Fruit fly (Drosophila melanogaster) whole organism, embryonic: ENCODE results near the gene Gdi.

ENCODE experiments used
- Awh ChIP-seq: fragments of 200-800 bp; sonication (Bioruptor generic); IDR thresholded peaks from 2 replicates; pipeline ENCODE4, ENCODE4 v1.3.6; 2022; ENCODE audit warnings: missing biosample characterization, missing genetic modification characterization
- CG10321 ChIP-seq: fragments of 200-800 bp; sonication (Bioruptor generic); IDR thresholded peaks from 2 replicates; pipeline ENCODE4 v1.3.6; 2022; ENCODE audit warnings: missing biosample characterization, missing genetic modification characterization
- CG11093 ChIP-seq: fragments of 200-800 bp; sonication (Bioruptor generic); IDR thresholded peaks from 3 replicates; pipeline ENCODE4 v1.3.6; 2022; ENCODE audit warnings: missing biosample characterization, missing genetic modification characterization
- CG12391 ChIP-seq: fragments of 200-800 bp; sonication (Bioruptor generic); optimal IDR thresholded peaks from 3 replicates; lab custom pipeline; 2018; ENCODE audit warnings: missing biosample characterization, mild to moderate bottlenecking, missing genetic modification characterization, moderate library complexity
- CG14667 ChIP-seq: fragments of 200-800 bp; sonication (Bioruptor generic); IDR thresholded peaks from 2 replicates; pipeline ENCODE4 v1.3.6; 2022; ENCODE audit warnings: missing biosample characterization, missing genetic modification characterization
- CG1603 ChIP-seq: fragments of 200-800 bp; sonication (Bioruptor generic); optimal IDR thresholded peaks from 2 replicates; lab custom pipeline; 2019; ENCODE audit warnings: missing biosample characterization, mild to moderate bottlenecking, missing genetic modification characterization, moderate library complexity
- CG16779 ChIP-seq: fragments of 200-800 bp; sonication (Bioruptor generic); IDR thresholded peaks from 2 replicates; pipeline ENCODE4 v1.3.6; 2022; ENCODE audit warnings: missing biosample characterization, missing genetic modification characterization
- CG18476 ChIP-seq: fragments of 200-800 bp; sonication (Bioruptor generic); optimal IDR thresholded peaks from 2 replicates; lab custom pipeline; 2016; ENCODE audit warnings: missing biosample characterization, mild to moderate bottlenecking, missing genetic modification characterization
- CG2199 ChIP-seq: fragments of 200-800 bp; sonication (Bioruptor generic); IDR thresholded peaks from 3 replicates; pipeline ENCODE4 v1.3.6; 2022; ENCODE audit warnings: missing biosample characterization, missing genetic modification characterization
- CG3163 ChIP-seq: fragments of 200-800 bp; sonication (Bioruptor generic); optimal IDR thresholded peaks from 3 replicates; lab custom pipeline; 2016; ENCODE audit warnings: missing biosample characterization, missing genetic modification characterization
- CG33213 ChIP-seq: fragments of 200-800 bp; sonication (Bioruptor generic); optimal IDR thresholded peaks from 3 replicates; lab custom pipeline; 2016; ENCODE audit warnings: missing biosample characterization, missing genetic modification characterization
- CG3838 ChIP-seq: fragments of 200-800 bp; sonication (Bioruptor generic); optimal IDR thresholded peaks from 3 replicates; lab custom pipeline; 2016; ENCODE audit warnings: missing biosample characterization, missing genetic modification characterization
- CG3995 ChIP-seq: fragments of 200-800 bp; sonication (Bioruptor generic); optimal IDR thresholded peaks from 3 replicates; lab custom pipeline; 2016; ENCODE audit warnings: missing biosample characterization, missing genetic modification characterization
- CG4282 ChIP-seq: fragments of 200-800 bp; sonication (Bioruptor generic); optimal IDR thresholded peaks from 2 replicates; lab custom pipeline; 2016; ENCODE audit warnings: missing biosample characterization, missing genetic modification characterization
- CG4404 ChIP-seq: fragments of 200-800 bp; sonication (Bioruptor generic); IDR thresholded peaks from 2 replicates; pipeline ENCODE4 v1.3.6; 2022; ENCODE audit warnings: missing biosample characterization, missing genetic modification characterization
- CG4820 ChIP-seq: fragments of 200-800 bp; sonication (Bioruptor generic); optimal IDR thresholded peaks from 3 replicates; lab custom pipeline; 2016; ENCODE audit warnings: missing biosample characterization, missing genetic modification characterization
- CG6689 ChIP-seq: fragments of 200-800 bp; sonication (Bioruptor generic); IDR thresholded peaks from 2 replicates; pipeline ENCODE4 v1.3.6; 2022; ENCODE audit warnings: missing biosample characterization, missing genetic modification characterization
- CG7357 ChIP-seq: fragments of 200-800 bp; sonication (Bioruptor generic); IDR thresholded peaks from 3 replicates; pipeline ENCODE4 v1.3.6; 2022; ENCODE audit warnings: missing biosample characterization, missing genetic modification characterization
- CG7745 ChIP-seq: fragments of 200-800 bp; sonication (Bioruptor generic); optimal IDR thresholded peaks from 2 replicates; lab custom pipeline; 2018; ENCODE audit warnings: missing biosample characterization, mild to moderate bottlenecking, missing genetic modification characterization, moderate library complexity
- CG8281 ChIP-seq: fragments of 200-800 bp; sonication (Bioruptor generic); optimal IDR thresholded peaks from 2 replicates; lab custom pipeline; 2018; ENCODE audit warnings: missing biosample characterization, mild to moderate bottlenecking, missing genetic modification characterization, moderate library complexity
- CG8290 ChIP-seq, 3 experiments: fragments of 200-800 bp; sonication (Bioruptor generic); optimal IDR thresholded peaks; 2 replicates each; lab custom pipeline; 2016 to 2019; ENCODE audit warnings: missing biosample characterization in 3 of 3, missing genetic modification characterization in 3 of 3, mild to moderate bottlenecking in 2 of 3, moderate library complexity in 1 of 3
- D ChIP-seq, 2 experiments: fragments of 200-800 bp in 1 of 2; fragments of >200 bp in 1 of 2; sonication (Bioruptor generic) in 1 of 2; optimal IDR thresholded peaks; 2 replicates in 1 of 2; 3 replicates in 1 of 2; lab custom pipeline; 2017; ENCODE audit warnings: mild to moderate bottlenecking in 1 of 2, missing biosample characterization in 1 of 2, missing genetic modification characterization in 1 of 2, missing genetic modification reagents in 1 of 2
- Ets97D ChIP-seq: fragments of 200-800 bp; sonication (Bioruptor generic); optimal IDR thresholded peaks from 3 replicates; lab custom pipeline; 2016; ENCODE audit warnings: missing biosample characterization, missing genetic modification characterization
- Jarid2 ChIP-seq: fragments of 200-800 bp; sonication (Bioruptor generic); optimal IDR thresholded peaks from 3 replicates; lab custom pipeline; 2017; ENCODE audit warnings: mild to moderate bottlenecking, missing biosample characterization, missing genetic modification reagents, missing genetic modification characterization
- Scr ChIP-seq: fragments of 200-800 bp; sonication (Bioruptor generic); IDR thresholded peaks from 2 replicates; pipeline ENCODE4 v1.3.6; 2022; ENCODE audit warnings: missing biosample characterization, missing genetic modification characterization; ENCODE audit not compliant: partially characterized antibody
- Six4 ChIP-seq: fragments of 200-800 bp; sonication (Bioruptor generic); optimal IDR thresholded peaks from 2 replicates; lab custom pipeline; 2016; ENCODE audit warnings: missing biosample characterization, missing genetic modification characterization
- bigmax ChIP-seq: fragments of 200-800 bp; sonication (Bioruptor generic); optimal IDR thresholded peaks from 2 replicates; lab custom pipeline; 2018; ENCODE audit warnings: missing biosample characterization, mild to moderate bottlenecking, missing genetic modification characterization
- cas ChIP-seq: fragments of 200-800 bp; sonication (Bioruptor generic); IDR thresholded peaks from 2 replicates; pipeline ENCODE4 v1.3.6; 2022; ENCODE audit warnings: missing biosample characterization, missing genetic modification characterization
- crc ChIP-seq: fragments of 200-800 bp; sonication (Bioruptor generic); optimal IDR thresholded peaks from 2 replicates; lab custom pipeline; 2016; ENCODE audit warnings: missing biosample characterization, missing genetic modification characterization
- cwo ChIP-seq: fragments of 200-800 bp; sonication (Bioruptor generic); optimal IDR thresholded peaks from 3 replicates; lab custom pipeline; 2017; ENCODE audit warnings: missing biosample characterization, missing genetic modification characterization, mild to moderate bottlenecking, moderate library complexity, missing genetic modification reagents
- dati ChIP-seq: fragments of 200-800 bp; sonication (Bioruptor generic); IDR thresholded peaks from 2 replicates; pipeline ENCODE4 v1.3.6; 2022; ENCODE audit warnings: missing biosample characterization, missing genetic modification characterization
- dimm ChIP-seq: fragments of 200-800 bp; sonication (Bioruptor generic); IDR thresholded peaks from 2 replicates; pipeline ENCODE4 v1.3.6; 2022; ENCODE audit warnings: missing biosample characterization, missing genetic modification characterization
- dysf ChIP-seq: fragments of 200-800 bp; sonication (Bioruptor generic); IDR thresholded peaks from 3 replicates; pipeline ENCODE4 v1.3.6; 2022; ENCODE audit warnings: missing biosample characterization, missing genetic modification characterization
- ewg ChIP-seq: fragments of 200-800 bp; sonication (Bioruptor generic); optimal IDR thresholded peaks from 3 replicates; lab custom pipeline; 2017; ENCODE audit warnings: mild to moderate bottlenecking, missing biosample characterization, missing genetic modification reagents, missing genetic modification characterization
- fd3F ChIP-seq: fragments of 200-800 bp; sonication (Bioruptor generic); optimal IDR thresholded peaks from 2 replicates; lab custom pipeline; 2018; ENCODE audit warnings: missing biosample characterization, mild to moderate bottlenecking, missing genetic modification characterization, moderate library complexity
- gsb ChIP-seq: fragments of 200-800 bp; sonication (Bioruptor generic); IDR thresholded peaks from 2 replicates; pipeline ENCODE4 v1.3.6; 2022; ENCODE audit warnings: missing biosample characterization, missing genetic modification characterization
- knrl ChIP-seq: fragments of 200-800 bp; sonication (Bioruptor generic); IDR thresholded peaks from 3 replicates; pipeline ENCODE4 v1.3.6; 2022; ENCODE audit warnings: missing biosample characterization, missing genetic modification characterization; ENCODE audit not compliant: partially characterized antibody
- luna ChIP-seq: fragments of 200-800 bp; sonication (Bioruptor generic); optimal IDR thresholded peaks from 2 replicates; lab custom pipeline; 2016; ENCODE audit warnings: missing biosample characterization, missing genetic modification characterization
- mirr ChIP-seq: fragments of 200-800 bp; sonication (Bioruptor generic); optimal IDR thresholded peaks from 3 replicates; lab custom pipeline; 2018; ENCODE audit warnings: missing biosample characterization, mild to moderate bottlenecking, missing genetic modification characterization
- nmo ChIP-seq: fragments of 200-800 bp; sonication (Bioruptor generic); optimal IDR thresholded peaks from 2 replicates; lab custom pipeline; 2018; ENCODE audit warnings: missing biosample characterization, mild to moderate bottlenecking, missing genetic modification characterization, moderate library complexity
- peb ChIP-seq: fragments of 200-800 bp; sonication (Bioruptor generic); IDR thresholded peaks from 2 replicates; pipeline ENCODE4 v1.3.6; 2022; ENCODE audit warnings: missing biosample characterization, missing genetic modification characterization
- pita ChIP-seq: fragments of 200-800 bp; sonication (Bioruptor generic); optimal IDR thresholded peaks from 2 replicates; lab custom pipeline; 2017; ENCODE audit warnings: missing biosample characterization, mild to moderate bottlenecking, missing genetic modification characterization
- row ChIP-seq: fragments of 200-800 bp; sonication (Bioruptor generic); IDR thresholded peaks from 3 replicates; pipeline ENCODE4 v1.3.6; 2022; ENCODE audit warnings: missing biosample characterization, missing genetic modification characterization
- toy ChIP-seq: fragments of 200-800 bp; sonication (Bioruptor generic); IDR thresholded peaks from 2 replicates; pipeline ENCODE4 v1.3.6; 2022; ENCODE audit warnings: missing biosample characterization, missing genetic modification characterization
- tx ChIP-seq: fragments of 200-800 bp; sonication (Bioruptor generic); optimal IDR thresholded peaks from 2 replicates; lab custom pipeline; 2016; ENCODE audit warnings: missing biosample characterization, missing genetic modification characterization
- vfl ChIP-seq: fragments of 200-800 bp; sonication (Bioruptor generic); optimal IDR thresholded peaks from 2 replicates; lab custom pipeline; 2016; ENCODE audit warnings: missing biosample characterization, missing genetic modification characterization
- yki ChIP-seq: fragments of >200 bp; optimal IDR thresholded peaks from 3 replicates; lab custom pipeline; 2018
- zfh1 ChIP-seq: fragments of 200-800 bp; sonication (Bioruptor generic); IDR thresholded peaks from 3 replicates; pipeline ENCODE4 v1.3.6; 2022; ENCODE audit warnings: missing biosample characterization, missing genetic modification characterization
- zfh2 ChIP-seq: fragments of 200-800 bp; sonication (Bioruptor generic); optimal IDR thresholded peaks from 2 replicates; lab custom pipeline; 2016; ENCODE audit warnings: missing biosample characterization, missing genetic modification characterization

Gdi gene

dm6 chr2L:9449257-9449972 lies 45.3 kb downstream of the Gdi start (continued):
- TF ChIP-seq CG18476 (GFP tag; lab: Kevin White, UChicago) = peak; percentile 83
- TF ChIP-seq CG1603 (tag; lab: Kevin White, UChicago) = peak; percentile 81
- peak; percentile 94 for TF ChIP-seq Awh (GFP tag; lab: Robert Waterston, UW)
- TF ChIP-seq CG3995 (GFP tag; lab: Kevin White, UChicago) = peak; percentile 71
- peak; percentile 89 for TF ChIP-seq fd3F
- TF ChIP-seq crc (GFP tag; lab: Kevin White, UChicago) = no peak
- TF ChIP-seq luna (GFP tag; lab: Kevin White, UChicago) = peak; percentile 37
- TF ChIP-seq CG10321 (GFP tag; lab: Robert Waterston, UW) = peak; percentile 61; the same call in 1 of the 2 replicates
- TF ChIP-seq CG3163 (GFP tag; lab: Kevin White, UChicago) = peak; percentile 93
- TF ChIP-seq peb (GFP tag; lab: Robert Waterston, UW) = peak; percentile 94
- TF ChIP-seq gsb (GFP tag; lab: Robert Waterston, UW) = peak; percentile 87
- TF ChIP-seq yki (lab: Kevin White, UChicago) = peak; percentile 50
- no peak for TF ChIP-seq D (optimal IDR thresholded peaks at IDR 0.05; lab: Kevin White, UChicago)
- TF ChIP-seq D (GFP tag; optimal IDR thresholded peaks at IDR 0.05; lab: Kevin White, UChicago) = peak; percentile 99
- TF ChIP-seq CG8281 = peak; percentile 86
- peak; percentile 97 for TF ChIP-seq CG8290 (GFP tag; optimal IDR thresholded peaks at IDR 0.05; lab: Kevin White, UChicago)
- TF ChIP-seq CG8290 (tag; optimal IDR thresholded peaks at IDR 0.05; lab: Kevin White, UChicago) = peak; percentile 86 to 87
- peak; percentile 75 for TF ChIP-seq CG3838
- peak; percentile 89 for TF ChIP-seq CG7745 (tag; lab: Kevin White, UChicago)
- TF ChIP-seq ewg = peak; percentile 93
- TF ChIP-seq bigmax (GFP tag; lab: Kevin White, UChicago) = no peak
- peak; percentile 82 for TF ChIP-seq cas (GFP tag; lab: Robert Waterston, UW)
- TF ChIP-seq row (GFP tag; lab: Robert Waterston, UW) = peak; percentile 99
- peak; percentile 97 for TF ChIP-seq CG12391 (tag; lab: Kevin White, UChicago)
- TF ChIP-seq CG6689 = peak; percentile 97
- peak; percentile 93 for TF ChIP-seq CG7357
- peak; percentile 32; the same call in 1 of the 2 replicates for TF ChIP-seq Scr (GFP tag; lab: Robert Waterston, UW)
- TF ChIP-seq CG2199 = peak; percentile 82; the same call in 2 of the 3 replicates
- TF ChIP-seq CG4820 (GFP tag; lab: Kevin White, UChicago) = peak; percentile 95
- peak; percentile 98 for TF ChIP-seq CG4404
- peak; percentile 91 for TF ChIP-seq cwo (GFP tag; lab: Kevin White, UChicago)
- peak; percentile 94 for TF ChIP-seq Jarid2 (GFP tag; lab: Kevin White, UChicago)
- TF ChIP-seq CG14667 (GFP tag; lab: Robert Waterston, UW) = peak; percentile 92
- peak; percentile 91 for TF ChIP-seq toy (GFP tag; lab: Robert Waterston, UW)
- peak; percentile 84 for TF ChIP-seq mirr
- peak; percentile 96 for TF ChIP-seq CG11093
- peak; percentile 75 for TF ChIP-seq vfl (GFP tag; lab: Kevin White, UChicago)
- no peak for TF ChIP-seq knrl (GFP tag; lab: Robert Waterston, UW)
- peak; percentile 95 for TF ChIP-seq Six4 (GFP tag; lab: Kevin White, UChicago)
- peak; percentile 82 for TF ChIP-seq tx (GFP tag; lab: Kevin White, UChicago)
- TF ChIP-seq nmo (GFP tag; lab: Kevin White, UChicago) = peak; percentile 97
- peak; percentile 85 for TF ChIP-seq CG4282
- peak; percentile 84 for TF ChIP-seq dimm (GFP tag; lab: Robert Waterston, UW)
- TF ChIP-seq pita (GFP tag; lab: Kevin White, UChicago) = no peak
- TF ChIP-seq Ets97D = no peak
- TF ChIP-seq CG16779 = peak; percentile 54; the same call in 1 of the 2 replicates
- TF ChIP-seq CG33213 (GFP tag; lab: Kevin White, UChicago) = peak; percentile 24
- peak; percentile 86 for TF ChIP-seq dati
- peak; percentile 83 for TF ChIP-seq zfh2
- TF ChIP-seq dysf (GFP tag; lab: Robert Waterston, UW) = peak; percentile 98
- TF ChIP-seq zfh1 (GFP tag; lab: Robert Waterston, UW) = peak; percentile 96
